Worm (Caenorhabditis elegans) whole organism, L1 larva: ENCODE data around the gene T14B4.1.
A peak's percentile ranks its signal among the peaks of the same experiment; 100 is the strongest.

Experiments
- C04F5.9 ChIP-seq: sonication (generic microtip); optimal IDR thresholded peaks from 2 replicates; lab custom pipeline; 2016; ENCODE audit warnings: missing genetic modification characterization, missing compliant biosample characterization
- C34B4.2 ChIP-seq: sonication (generic microtip); optimal IDR thresholded peaks from 2 replicates; lab custom pipeline; 2017; ENCODE audit warnings: mild to moderate bottlenecking, missing genetic modification characterization, missing compliant biosample characterization
- Y116A8C.19 ChIP-seq: sonication (generic microtip); optimal IDR thresholded peaks from 2 replicates; lab custom pipeline; 2016; ENCODE audit warnings: missing compliant biosample characterization, missing genetic modification characterization, borderline replicate concordance
- alr-1 ChIP-seq: fragments of 200-800 bp; sonication (Bioruptor generic); optimal IDR thresholded peaks from 2 replicates; lab custom pipeline; 2018; ENCODE audit warnings: borderline replicate concordance, mild to moderate bottlenecking, missing genetic modification characterization, missing compliant biosample characterization
- aly-2 ChIP-seq: fragments of 150-350 bp; optimal IDR thresholded peaks from 2 replicates; lab custom pipeline; 2014; ENCODE audit warnings: missing biosample characterization, missing genetic modification characterization
- blmp-1 ChIP-seq: fragments of 150-350 bp; optimal IDR thresholded peaks from 2 replicates; lab custom pipeline; 2014; ENCODE audit warnings: missing biosample characterization, missing genetic modification characterization
- ceh-82 ChIP-seq, 3 experiments: fragments of 150-350 bp in 1 of 3; sonication (generic microtip) in 2 of 3; optimal IDR thresholded peaks; 2 replicates each; lab custom pipeline; 2014 to 2017; ENCODE audit warnings: missing biosample characterization in 3 of 3, missing genetic modification characterization in 3 of 3
- ceh-90 ChIP-seq: sonication (generic microtip); optimal IDR thresholded peaks from 2 replicates; lab custom pipeline; 2016; ENCODE audit warnings: missing genetic modification characterization, missing compliant biosample characterization
- ces-1 ChIP-seq: fragments of 150-350 bp; optimal IDR thresholded peaks from 2 replicates; lab custom pipeline; 2014; ENCODE audit warnings: missing biosample characterization, missing genetic modification reagents, missing genetic modification characterization
- dsc-1 ChIP-seq: sonication (generic microtip); optimal IDR thresholded peaks from 2 replicates; lab custom pipeline; 2016; ENCODE audit warnings: mild to moderate bottlenecking, missing genetic modification characterization, missing compliant biosample characterization
- efl-1 ChIP-seq, 4 experiments: fragments of 150-350 bp; optimal IDR thresholded peaks in 3 of 4; peaks in 1 of 4; 1 replicate in 1 of 4; 2 replicates in 3 of 4; lab custom pipeline; 2014; ENCODE audit warnings: missing biosample characterization in 2 of 4, missing genetic modification characterization in 2 of 4, missing genetic modification reagents in 2 of 4
- efl-3 ChIP-seq: fragments of 200-800 bp; sonication (Bioruptor generic); optimal IDR thresholded peaks from 2 replicates; lab custom pipeline; 2018; ENCODE audit warnings: mild to moderate bottlenecking, missing genetic modification characterization, missing compliant biosample characterization
- elt-3 ChIP-seq, 6 experiments: fragments of 150-350 bp in 1 of 6; sonication (generic microtip); optimal IDR thresholded peaks; 2 replicates each; lab custom pipeline; 2017 to 2018; ENCODE audit warnings: missing biosample characterization in 6 of 6, missing genetic modification characterization in 6 of 6, inconsistent platforms in 1 of 6
- fkh-10 ChIP-seq: sonication (generic microtip); optimal IDR thresholded peaks from 2 replicates; lab custom pipeline; 2017; ENCODE audit warnings: missing biosample characterization, missing genetic modification reagents, missing genetic modification characterization
- fos-1 ChIP-seq: fragments of 150-350 bp; optimal IDR thresholded peaks from 2 replicates; lab custom pipeline; 2014; ENCODE audit warnings: missing biosample characterization, missing genetic modification characterization
- irx-1 ChIP-seq: sonication (generic microtip); optimal IDR thresholded peaks from 2 replicates; lab custom pipeline; 2016; ENCODE audit warnings: missing genetic modification characterization, missing compliant biosample characterization
- jun-1 ChIP-seq: fragments of 150-350 bp; optimal IDR thresholded peaks from 2 replicates; lab custom pipeline; 2014; ENCODE audit warnings: missing biosample characterization, missing genetic modification reagents, missing genetic modification characterization
- lin-13 ChIP-seq: fragments of 150-350 bp; optimal IDR thresholded peaks from 2 replicates; lab custom pipeline; 2014; ENCODE audit warnings: missing biosample characterization, missing genetic modification reagents, missing genetic modification characterization
- lin-14 ChIP-seq: fragments of 200-800 bp; sonication (Bioruptor generic); optimal IDR thresholded peaks from 2 replicates; lab custom pipeline; 2018; ENCODE audit warnings: mild to moderate bottlenecking, missing genetic modification characterization, moderate library complexity, missing compliant biosample characterization
- lin-15B ChIP-seq: fragments of 150-350 bp; sonication (generic microtip); optimal IDR thresholded peaks from 3 replicates; lab custom pipeline; 2014; ENCODE audit warnings: missing biosample characterization, missing genetic modification characterization
- lin-35 ChIP-seq, 2 experiments: fragments of 150-350 bp; optimal IDR thresholded peaks; 2 replicates each; lab custom pipeline; 2014; ENCODE audit warnings: missing biosample characterization in 2 of 2, missing genetic modification characterization in 2 of 2, missing genetic modification reagents in 2 of 2
- lin-39 ChIP-seq: fragments of 150-350 bp; optimal IDR thresholded peaks from 2 replicates; lab custom pipeline; 2014; ENCODE audit warnings: missing biosample characterization, missing genetic modification reagents, missing genetic modification characterization
- lsy-2 ChIP-seq, 2 experiments: fragments of 150-350 bp; optimal IDR thresholded peaks; 2 replicates each; lab custom pipeline; 2014; ENCODE audit warnings: missing biosample characterization in 2 of 2, missing genetic modification characterization in 2 of 2
- mab-9 ChIP-seq: fragments of 200-800 bp; sonication (Bioruptor generic); IDR thresholded peaks from 2 replicates; pipeline ENCODE4 v1.3.6; 2022; ENCODE audit warnings: missing genetic modification reagents, missing genetic modification characterization, missing compliant biosample characterization
- nhr-11 ChIP-seq: fragments of 150-350 bp; optimal IDR thresholded peaks from 2 replicates; lab custom pipeline; 2014; ENCODE audit warnings: missing biosample characterization, missing genetic modification characterization
- nhr-19 ChIP-seq: fragments of 200-800 bp; sonication (Bioruptor generic); conservative IDR thresholded peaks from 2 replicates; pipeline ENCODE4 v1.3.6; 2022; ENCODE audit warnings: missing genetic modification characterization, missing compliant biosample characterization
- nhr-20 ChIP-seq: sonication (generic microtip); optimal IDR thresholded peaks from 2 replicates; lab custom pipeline; 2016; ENCODE audit warnings: mild to moderate bottlenecking, missing genetic modification characterization, missing compliant biosample characterization
- nhr-47 ChIP-seq: sonication (generic microtip); optimal IDR thresholded peaks from 2 replicates; lab custom pipeline; 2016; ENCODE audit warnings: mild to moderate bottlenecking, missing genetic modification characterization, moderate library complexity, missing compliant biosample characterization
- nhr-71 ChIP-seq: sonication (generic microtip); optimal IDR thresholded peaks from 2 replicates; lab custom pipeline; 2016; ENCODE audit warnings: mild to moderate bottlenecking, missing genetic modification characterization, moderate library complexity, missing compliant biosample characterization
- nhr-76 ChIP-seq: sonication (generic microtip); optimal IDR thresholded peaks from 2 replicates; lab custom pipeline; 2017; ENCODE audit warnings: missing biosample characterization, missing genetic modification characterization
- nhr-90 ChIP-seq: sonication (generic microtip); optimal IDR thresholded peaks from 2 replicates; lab custom pipeline; 2016; ENCODE audit warnings: mild to moderate bottlenecking, missing genetic modification characterization, missing compliant biosample characterization; ENCODE audit not compliant: poor library complexity
- pag-3 ChIP-seq: sonication (generic microtip); optimal IDR thresholded peaks from 2 replicates; lab custom pipeline; 2017; ENCODE audit warnings: missing genetic modification characterization, mild to moderate bottlenecking, missing compliant biosample characterization, antibody characterized with exemption, borderline replicate concordance; ENCODE audit not compliant: insufficient read depth
- rnt-1 ChIP-seq: sonication (generic microtip); optimal IDR thresholded peaks from 2 replicates; lab custom pipeline; 2016; ENCODE audit warnings: mild to moderate bottlenecking, missing genetic modification characterization, moderate library complexity, missing compliant biosample characterization
- snu-23 ChIP-seq: sonication (generic microtip); optimal IDR thresholded peaks from 2 replicates; lab custom pipeline; 2016; ENCODE audit warnings: missing genetic modification characterization, missing compliant biosample characterization
- sox-4 ChIP-seq: sonication (generic microtip); optimal IDR thresholded peaks from 2 replicates; lab custom pipeline; 2016; ENCODE audit warnings: missing genetic modification characterization, missing compliant biosample characterization
- sup-37 ChIP-seq: fragments of 200-800 bp; sonication (Bioruptor generic); optimal IDR thresholded peaks from 2 replicates; lab custom pipeline; 2018; ENCODE audit warnings: mild to moderate bottlenecking, missing genetic modification characterization, missing compliant biosample characterization
- swsn-7 ChIP-seq: sonication (generic microtip); optimal IDR thresholded peaks from 2 replicates; lab custom pipeline; 2016; ENCODE audit warnings: missing genetic modification characterization, missing compliant biosample characterization
- tbx-2 ChIP-seq: sonication (generic microtip); optimal IDR thresholded peaks from 2 replicates; lab custom pipeline; 2016; ENCODE audit warnings: missing genetic modification characterization, missing compliant biosample characterization
- unc-130 ChIP-seq: fragments of 150-350 bp; optimal IDR thresholded peaks from 2 replicates; lab custom pipeline; 2017; ENCODE audit warnings: missing biosample characterization, missing genetic modification characterization, inconsistent platforms
- unc-86 ChIP-seq: sonication (generic microtip); optimal IDR thresholded peaks from 2 replicates; lab custom pipeline; 2016; ENCODE audit warnings: missing genetic modification characterization, missing compliant biosample characterization
- vab-15 ChIP-seq: sonication (generic microtip); optimal IDR thresholded peaks from 2 replicates; lab custom pipeline; 2017; ENCODE audit warnings: missing genotype, mild to moderate bottlenecking, missing genetic modification characterization, missing compliant biosample characterization
- xbp-1 ChIP-seq: sonication (generic microtip); optimal IDR thresholded peaks from 2 replicates; lab custom pipeline; 2016; ENCODE audit warnings: missing genetic modification characterization, missing compliant biosample characterization
- zag-1 ChIP-seq: fragments of 150-350 bp; optimal IDR thresholded peaks from 2 replicates; lab custom pipeline; 2014; ENCODE audit warnings: missing biosample characterization, missing genetic modification characterization
- zip-4 ChIP-seq: fragments of 200-800 bp; sonication (Bioruptor generic); optimal IDR thresholded peaks from 2 replicates; lab custom pipeline; 2018; ENCODE audit warnings: mild to moderate bottlenecking, missing genetic modification characterization, moderate library complexity, missing compliant biosample characterization
- ztf-4 ChIP-seq: fragments of 150-350 bp; optimal IDR thresholded peaks from 2 replicates; lab custom pipeline; 2014; ENCODE audit warnings: missing biosample characterization, missing genetic modification characterization

Gene T14B4.1

DNA sequence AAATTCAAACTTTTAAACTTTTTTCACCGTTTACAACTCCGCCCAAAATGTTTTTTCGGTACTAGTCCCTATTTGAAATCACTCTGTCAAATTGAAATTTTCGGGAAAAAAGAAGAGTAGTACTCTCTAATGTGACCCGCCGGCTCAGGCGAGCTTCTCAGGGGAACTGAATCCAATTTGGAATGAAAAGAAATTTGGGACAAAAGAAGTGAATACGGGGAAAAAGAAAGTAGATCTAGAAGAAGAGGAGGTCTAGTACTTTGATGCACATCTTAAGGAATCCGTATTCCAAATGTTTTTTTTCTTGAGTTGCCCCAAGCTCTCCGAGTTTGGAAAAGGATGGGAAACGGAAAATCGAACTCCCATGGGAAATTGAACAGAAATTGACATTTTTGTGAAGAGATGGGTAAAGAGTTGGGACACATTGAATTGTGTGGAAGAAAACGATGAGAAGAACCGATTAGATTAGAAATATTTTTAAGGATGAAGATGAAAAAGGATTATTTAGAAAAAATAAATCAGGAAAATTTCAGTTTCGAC lies 30.1 kb upstream of the T14B4.1 start:
- TF ChIP-seq ztf-4 (tag; lab: Kevin White, UChicago), result no peak
- peak; percentile 64 for TF ChIP-seq lin-14 (GFP tag; lab: Kevin White, UChicago)
- TF ChIP-seq C04F5.9 (tag; lab: Kevin White, UChicago), result no peak
- peak; percentile 21 for TF ChIP-seq tbx-2 (tag; lab: Kevin White, UChicago)
- TF ChIP-seq fkh-10 (GFP tag; lab: Kevin White, UChicago), result peak; percentile 39
- no peak for TF ChIP-seq mab-9
- no peak for TF ChIP-seq zip-4 (GFP tag; lab: Kevin White, UChicago)
- TF ChIP-seq, all 84 proteins: peak for 3

DNA sequence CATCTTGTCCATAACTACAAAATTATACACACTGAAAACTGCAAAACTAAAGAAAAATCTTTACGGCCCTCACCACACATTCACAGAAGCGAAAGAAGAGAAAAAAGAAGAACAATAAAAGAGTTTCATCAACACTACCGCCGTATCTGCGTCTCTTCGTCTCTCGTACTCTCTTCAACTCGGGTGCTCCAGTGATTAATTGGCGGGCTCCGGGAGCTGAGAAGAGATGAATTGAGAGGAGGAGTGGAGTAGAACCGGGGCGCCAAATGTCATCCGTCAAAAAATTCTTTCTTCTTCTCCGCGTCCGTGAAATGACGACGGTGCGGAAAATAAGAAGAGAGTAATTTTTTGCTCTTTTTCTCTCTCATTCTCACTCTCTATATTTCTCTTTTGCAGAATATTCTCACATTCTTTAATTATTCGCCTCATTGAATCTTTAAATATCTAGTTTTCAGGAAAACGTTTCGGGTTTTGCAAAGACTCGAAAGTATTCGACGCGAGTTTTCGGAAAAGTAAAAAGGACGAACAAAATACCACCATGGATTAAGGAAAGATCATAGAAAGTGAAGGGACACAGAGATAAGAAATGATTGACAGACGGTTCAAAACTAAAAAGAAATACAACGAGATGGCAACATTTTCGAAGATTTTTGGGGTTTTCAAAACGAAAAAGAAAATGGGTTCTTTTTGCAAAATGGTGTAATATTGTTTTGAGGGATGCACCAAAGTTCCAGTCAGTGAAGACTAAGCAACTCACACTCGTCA lies 29.0 kb upstream of the T14B4.1 start:
- TF ChIP-seq ceh-82 (tag; optimal IDR thresholded peaks at IDR 0.05; lab: Kevin White, UChicago), result peak in 1 of 3 experiments; percentile 1
- TF ChIP-seq efl-1 (optimal IDR thresholded peaks at IDR 0.05; lab: Kevin White, UChicago), result peak in 1 of 2 experiments; percentile 11
- TF ChIP-seq efl-1 (GFP tag; optimal IDR thresholded peaks at IDR 0.05 in 1 of 2; lab: Kevin White, UChicago), result peak in 1 of 2 experiments; percentile 59
- TF ChIP-seq tbx-2 (tag; lab: Kevin White, UChicago), result peak; percentile 49
- peak; percentile 24 for TF ChIP-seq nhr-47 (tag; lab: Kevin White, UChicago)
- TF ChIP-seq lin-39 (tag; lab: Kevin White, UChicago), result peak; percentile 85
- TF ChIP-seq alr-1 (tag; lab: Kevin White, UChicago), result no peak
- peak in 1 of 2 experiments; percentile 33 for TF ChIP-seq lsy-2 (tag; optimal IDR thresholded peaks at IDR 0.05; lab: Kevin White, UChicago)
- TF ChIP-seq efl-3 (GFP tag; lab: Kevin White, UChicago), result no peak
- TF ChIP-seq snu-23 (GFP tag; lab: Kevin White, UChicago), result peak; percentile 28
- TF ChIP-seq blmp-1, result peak; percentile 61
- peak in 1 of 2 experiments; percentile 2 for TF ChIP-seq lin-35 (GFP tag; optimal IDR thresholded peaks at IDR 0.05; lab: Kevin White, UChicago)
- peak; percentile 92 for TF ChIP-seq lin-14 (GFP tag; lab: Kevin White, UChicago)
- peak; percentile 5 for TF ChIP-seq irx-1 (tag; lab: Kevin White, UChicago)
- peak; percentile 61 for TF ChIP-seq dsc-1 (tag; lab: Kevin White, UChicago)
- TF ChIP-seq unc-86 (tag; lab: Kevin White, UChicago), result peak; percentile 5
- TF ChIP-seq fkh-10 (GFP tag; lab: Kevin White, UChicago), result no peak
- peak; percentile 50 for TF ChIP-seq unc-130 (tag; lab: Kevin White, UChicago)
- TF ChIP-seq sup-37, result no peak
- peak; percentile 74 for TF ChIP-seq nhr-71 (tag; lab: Kevin White, UChicago)
- peak; percentile 40; the same call in 1 of the 2 replicates for TF ChIP-seq nhr-19 (GFP tag; lab: Robert Waterston, UW)
- peak; percentile 3 for TF ChIP-seq lin-13 (GFP tag; lab: Kevin White, UChicago)
- TF ChIP-seq C34B4.2 (tag; lab: Kevin White, UChicago), result no peak
- TF ChIP-seq rnt-1 (tag; lab: Kevin White, UChicago), result peak; percentile 85
- TF ChIP-seq vab-15, result peak; percentile 15
- peak; percentile 20 for TF ChIP-seq swsn-7
- peak; percentile 3 for TF ChIP-seq nhr-20 (tag; lab: Kevin White, UChicago)
- no peak for TF ChIP-seq ztf-4 (tag; lab: Kevin White, UChicago)

DNA sequence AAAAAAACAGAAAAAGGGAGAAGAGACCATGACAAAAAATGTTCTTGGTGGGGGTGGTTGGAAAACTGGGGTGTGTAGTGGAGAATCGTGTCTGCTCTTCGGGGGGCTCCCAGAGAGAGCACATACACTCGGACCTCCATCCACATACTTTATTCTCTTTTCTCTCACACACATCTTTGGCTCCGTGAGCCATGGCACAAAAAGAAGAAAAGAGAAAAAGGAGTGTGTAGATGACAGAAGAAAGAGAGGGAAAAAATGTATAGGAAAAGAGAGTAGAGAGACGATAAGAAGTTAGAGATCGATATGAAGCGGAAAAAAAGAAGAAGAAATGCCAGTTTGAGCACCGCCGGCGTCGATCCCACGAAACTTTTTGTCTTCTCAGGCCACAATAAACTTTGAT lies 27.7 kb upstream of the T14B4.1 start:
- TF ChIP-seq sox-4 (tag; lab: Kevin White, UChicago), result no peak
- peak; percentile 40 for TF ChIP-seq swsn-7
- TF ChIP-seq aly-2 (tag; lab: Kevin White, UChicago), result no peak
- TF ChIP-seq jun-1, result no peak
- no peak for TF ChIP-seq Y116A8C.19 (tag; lab: Kevin White, UChicago)
- TF ChIP-seq C04F5.9 (tag; lab: Kevin White, UChicago), result no peak
- no peak for TF ChIP-seq ceh-90 (tag; lab: Kevin White, UChicago)
- TF ChIP-seq lin-15B (tag; lab: Kevin White, UChicago), result no peak
- no peak for TF ChIP-seq unc-130 (tag; lab: Kevin White, UChicago)
- no peak for TF ChIP-seq elt-3 (tag; optimal IDR thresholded peaks at IDR 0.05; lab: Kevin White, UChicago)
- TF ChIP-seq nhr-90 (tag; lab: Kevin White, UChicago), result no peak
- TF ChIP-seq nhr-76, result no peak
- TF ChIP-seq fos-1, result no peak
- peak; percentile 14 for TF ChIP-seq xbp-1
- TF ChIP-seq zag-1 (tag; lab: Kevin White, UChicago), result no peak
- TF ChIP-seq unc-86 (tag; lab: Kevin White, UChicago), result no peak
- no peak for TF ChIP-seq ces-1 (GFP tag; lab: Kevin White, UChicago)
- peak; percentile 8 for TF ChIP-seq fkh-10 (GFP tag; lab: Kevin White, UChicago)
- TF ChIP-seq dsc-1 (tag; lab: Kevin White, UChicago), result peak; percentile 14
- TF ChIP-seq blmp-1, result no peak
- TF ChIP-seq nhr-11, result no peak
- TF ChIP-seq pag-3 (tag; lab: Kevin White, UChicago), result no peak
